Fruit fly (Drosophila melanogaster) Kc167 (cell line): Measurements from ENCODE around the gene Cpr65Ax1.

Experiments used
- h ChIP-seq: fragments of >200 bp; optimal IDR thresholded peaks from 3 replicates; lab custom pipeline; 2018; ENCODE audit warnings: missing external identifiers
- psq ChIP-seq: fragments of >200 bp; optimal IDR thresholded peaks from 2 replicates; lab custom pipeline; 2017; ENCODE audit warnings: missing external identifiers

DNA sequence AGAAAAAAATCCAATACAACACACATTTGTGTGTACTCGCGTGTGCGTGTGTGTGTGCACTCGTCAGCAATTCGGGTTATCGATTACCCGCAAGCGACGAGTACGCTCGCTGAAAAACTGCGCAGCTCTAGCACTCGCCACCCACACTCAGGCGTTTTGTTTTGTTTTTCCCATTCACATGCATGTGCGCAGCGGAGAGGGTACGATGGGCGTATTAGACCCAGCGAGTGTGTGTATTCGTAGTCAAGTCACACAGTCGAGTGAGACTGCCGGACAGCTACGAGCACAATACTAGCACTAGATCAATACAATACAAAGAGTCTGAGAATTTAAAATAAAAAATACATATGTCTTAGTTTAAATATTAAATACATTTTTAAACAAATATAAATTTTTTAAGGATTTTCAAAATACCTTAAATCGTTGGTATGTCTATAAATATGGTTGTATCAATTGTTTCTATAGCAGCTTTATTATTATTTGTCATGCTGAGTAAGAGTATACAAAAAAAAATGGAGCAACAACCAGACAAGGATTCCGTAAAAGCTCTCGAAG, 37.2 kb upstream of the Cpr65Ax1 start, which contains the start of the genes D19B and CG43293:
- no peak for TF ChIP-seq psq (lab: Kevin White, UChicago)
- no peak for TF ChIP-seq h (lab: Kevin White, UChicago)
